Fruit fly (Drosophila melanogaster) whole organism, embryonic: ENCODE measurements around the gene CG9837.

ENCODE experiments used
- Atf3 ChIP-seq: fragments of 200-800 bp; sonication (Bioruptor generic); optimal IDR thresholded peaks from 3 replicates; lab custom pipeline; 2016; ENCODE audit warnings: missing biosample characterization, missing genetic modification characterization
- CG12104 ChIP-seq: fragments of 200-800 bp; sonication (Bioruptor generic); optimal IDR thresholded peaks from 3 replicates; lab custom pipeline; 2016; ENCODE audit warnings: missing biosample characterization, missing genetic modification characterization
- CG12942 ChIP-seq: fragments of 200-800 bp; sonication (Bioruptor generic); optimal IDR thresholded peaks from 3 replicates; lab custom pipeline; 2016; ENCODE audit warnings: missing biosample characterization, missing genetic modification characterization
- CG15514 ChIP-seq: fragments of 200-800 bp; sonication (Bioruptor generic); optimal IDR thresholded peaks from 3 replicates; lab custom pipeline; 2017; ENCODE audit warnings: missing biosample characterization, missing genetic modification characterization, mild to moderate bottlenecking, moderate library complexity, missing genetic modification reagents
- CG1603 ChIP-seq: fragments of 200-800 bp; sonication (Bioruptor generic); optimal IDR thresholded peaks from 2 replicates; lab custom pipeline; 2019; ENCODE audit warnings: missing biosample characterization, mild to moderate bottlenecking, missing genetic modification characterization, moderate library complexity
- CG17612 ChIP-seq: fragments of 200-800 bp; sonication (Bioruptor generic); IDR thresholded peaks from 2 replicates; pipeline ENCODE4 v1.3.6; 2022; ENCODE audit warnings: missing biosample characterization, missing genetic modification characterization
- CG18011 ChIP-seq: fragments of 200-800 bp; sonication (Bioruptor generic); optimal IDR thresholded peaks from 2 replicates; lab custom pipeline; 2017; ENCODE audit warnings: missing biosample characterization, missing genetic modification characterization, mild to moderate bottlenecking, moderate library complexity, missing genotype
- CG18619 ChIP-seq: fragments of 200-800 bp; sonication (Bioruptor generic); optimal IDR thresholded peaks from 3 replicates; lab custom pipeline; 2017; ENCODE audit warnings: missing biosample characterization, mild to moderate bottlenecking, missing genetic modification characterization
- CG2120 ChIP-seq: fragments of 200-800 bp; sonication (Bioruptor generic); optimal IDR thresholded peaks from 3 replicates; lab custom pipeline; 2016; ENCODE audit warnings: missing biosample characterization, missing genetic modification characterization
- CG2875 ChIP-seq: fragments of 200-800 bp; sonication (Bioruptor generic); optimal IDR thresholded peaks from 2 replicates; lab custom pipeline; 2017; ENCODE audit warnings: missing biosample characterization, mild to moderate bottlenecking, missing genetic modification characterization, missing genetic modification reagents
- CG30020 ChIP-seq: fragments of 200-800 bp; optimal IDR thresholded peaks from 2 replicates; lab custom pipeline; 2019; ENCODE audit warnings: missing biosample characterization, mild to moderate bottlenecking, missing genetic modification characterization, moderate library complexity
- CG3726 ChIP-seq: fragments of 200-800 bp; sonication (Bioruptor generic); IDR thresholded peaks from 3 replicates; pipeline ENCODE4, ENCODE4 v1.3.6; 2022; ENCODE audit warnings: missing biosample characterization, missing genetic modification characterization
- CG4730 ChIP-seq: fragments of 200-800 bp; sonication (Bioruptor generic); IDR thresholded peaks from 2 replicates; pipeline ENCODE4 v1.3.6; 2022; ENCODE audit warnings: missing biosample characterization, missing genetic modification characterization
- CG6854 ChIP-seq: fragments of 200-800 bp; sonication (Bioruptor generic); optimal IDR thresholded peaks from 3 replicates; lab custom pipeline; 2017; ENCODE audit warnings: missing biosample characterization, mild to moderate bottlenecking, missing genetic modification characterization
- CG7745 ChIP-seq: fragments of 200-800 bp; sonication (Bioruptor generic); optimal IDR thresholded peaks from 2 replicates; lab custom pipeline; 2018; ENCODE audit warnings: missing biosample characterization, mild to moderate bottlenecking, missing genetic modification characterization, moderate library complexity
- CG7928 ChIP-seq: fragments of 200-800 bp; sonication (Bioruptor generic); optimal IDR thresholded peaks from 2 replicates; lab custom pipeline; 2017; ENCODE audit warnings: missing biosample characterization, mild to moderate bottlenecking, missing genetic modification characterization
- CG7987 ChIP-seq: fragments of 200-800 bp; sonication (Bioruptor generic); optimal IDR thresholded peaks from 2 replicates; lab custom pipeline; 2018; ENCODE audit warnings: missing biosample characterization, mild to moderate bottlenecking, missing genetic modification characterization, moderate library complexity
- CG8924 ChIP-seq: fragments of 200-800 bp; optimal IDR thresholded peaks from 3 replicates; lab custom pipeline; 2019; ENCODE audit warnings: missing biosample characterization, mild to moderate bottlenecking, missing genetic modification characterization, moderate library complexity
- Dek ChIP-seq: fragments of 200-800 bp; sonication (Bioruptor generic); optimal IDR thresholded peaks from 3 replicates; lab custom pipeline; 2019; ENCODE audit warnings: missing biosample characterization, mild to moderate bottlenecking, missing genetic modification characterization, moderate library complexity
- E2f2 ChIP-seq: fragments of 200-800 bp; sonication (Bioruptor generic); IDR thresholded peaks from 2 replicates; pipeline ENCODE4 v1.3.6; 2022; ENCODE audit warnings: missing biosample characterization, missing genetic modification characterization
- Gsc ChIP-seq: fragments of 200-800 bp; sonication (Bioruptor generic); IDR thresholded peaks from 2 replicates; pipeline ENCODE4 v1.3.6; 2022; ENCODE audit warnings: missing biosample characterization, missing genetic modification characterization
- H15 ChIP-seq: fragments of 200-800 bp; sonication (Bioruptor generic); IDR thresholded peaks from 3 replicates; pipeline ENCODE4 v1.3.6; 2022; ENCODE audit warnings: missing biosample characterization, missing genetic modification characterization
- HLHmδ ChIP-seq: fragments of 200-800 bp; sonication (Bioruptor generic); optimal IDR thresholded peaks from 2 replicates; lab custom pipeline; 2018; ENCODE audit warnings: missing biosample characterization, mild to moderate bottlenecking, missing genetic modification characterization, moderate library complexity
- Hey ChIP-seq: fragments of 200-800 bp; sonication (Bioruptor generic); optimal IDR thresholded peaks from 3 replicates; lab custom pipeline; 2018; ENCODE audit warnings: missing biosample characterization, mild to moderate bottlenecking, missing genetic modification characterization
- Hmr ChIP-seq: fragments of 200-800 bp; sonication (Bioruptor generic); optimal IDR thresholded peaks from 3 replicates; lab custom pipeline; 2017; ENCODE audit warnings: mild to moderate bottlenecking, missing biosample characterization, missing genetic modification reagents, missing genetic modification characterization
- Kr ChIP-seq: fragments of 200-800 bp; sonication (Bioruptor generic); optimal IDR thresholded peaks from 2 replicates; lab custom pipeline; 2017; ENCODE audit warnings: missing biosample characterization, mild to moderate bottlenecking, missing genetic modification characterization
- Lim3 ChIP-seq: fragments of 200-800 bp; sonication (Bioruptor generic); IDR thresholded peaks from 2 replicates; pipeline ENCODE4 v1.3.6; 2022; ENCODE audit warnings: missing biosample characterization, missing genetic modification characterization
- Nf-YC ChIP-seq: fragments of 200-800 bp; optimal IDR thresholded peaks from 3 replicates; lab custom pipeline; 2019; ENCODE audit warnings: missing biosample characterization, mild to moderate bottlenecking, missing genetic modification characterization, moderate library complexity
- Six4 ChIP-seq: fragments of 200-800 bp; sonication (Bioruptor generic); optimal IDR thresholded peaks from 2 replicates; lab custom pipeline; 2016; ENCODE audit warnings: missing biosample characterization, missing genetic modification characterization
- Sry-β ChIP-seq: fragments of 200-800 bp; sonication (Bioruptor generic); optimal IDR thresholded peaks from 2 replicates; lab custom pipeline; 2018; ENCODE audit warnings: missing biosample characterization, mild to moderate bottlenecking, missing genetic modification characterization, moderate library complexity
- Xrp1 ChIP-seq: fragments of 200-800 bp; sonication (Bioruptor generic); IDR thresholded peaks from 2 replicates; pipeline ENCODE4 v1.3.6; 2022; ENCODE audit warnings: missing biosample characterization, missing genetic modification characterization
- abd-A ChIP-seq: fragments of 200-800 bp; sonication (Bioruptor generic); optimal IDR thresholded peaks from 3 replicates; lab custom pipeline; 2019; ENCODE audit warnings: missing biosample characterization, mild to moderate bottlenecking, missing genetic modification characterization, moderate library complexity
- amos ChIP-seq: fragments of 200-800 bp; sonication (Bioruptor generic); IDR thresholded peaks from 2 replicates; pipeline ENCODE4 v1.3.6; 2022; ENCODE audit warnings: missing biosample characterization, missing genetic modification characterization; ENCODE audit not compliant: partially characterized antibody
- br ChIP-seq: fragments of >200 bp; optimal IDR thresholded peaks from 2 replicates; lab custom pipeline; 2017
- chinmo ChIP-seq: fragments of 200-800 bp; sonication (Bioruptor generic); IDR thresholded peaks from 4 replicates; pipeline ENCODE4 v1.3.6; 2022; ENCODE audit warnings: missing biosample characterization, missing genetic modification characterization; ENCODE audit not compliant: partially characterized antibody
- dm ChIP-seq: fragments of 200-800 bp; sonication (Bioruptor generic); optimal IDR thresholded peaks from 3 replicates; lab custom pipeline; 2016; ENCODE audit warnings: missing biosample characterization, missing genetic modification characterization
- dmrt99B ChIP-seq: fragments of 200-800 bp; sonication (Bioruptor generic); optimal IDR thresholded peaks from 2 replicates; lab custom pipeline; 2018; ENCODE audit warnings: missing biosample characterization, mild to moderate bottlenecking, missing genetic modification characterization, moderate library complexity
- dpn ChIP-seq, 2 experiments: fragments of 200-800 bp; sonication (Bioruptor generic); optimal IDR thresholded peaks; 3 replicates each; lab custom pipeline; 2016; ENCODE audit warnings: missing biosample characterization in 2 of 2, missing genetic modification characterization in 2 of 2
- gcm2 ChIP-seq: fragments of 200-800 bp; sonication (Bioruptor generic); optimal IDR thresholded peaks from 2 replicates; lab custom pipeline; 2016; ENCODE audit warnings: missing biosample characterization, missing genetic modification characterization
- lab ChIP-seq: fragments of 200-800 bp; sonication (Bioruptor generic); optimal IDR thresholded peaks from 3 replicates; lab custom pipeline; 2017; ENCODE audit warnings: missing biosample characterization, missing genetic modification characterization, mild to moderate bottlenecking, moderate library complexity, missing genetic modification reagents
- lola ChIP-seq, 3 experiments: fragments of >200 bp in 2 of 3; fragments of 200-800 bp in 1 of 3; sonication (Bioruptor generic) in 1 of 3; optimal IDR thresholded peaks; 2 replicates each; lab custom pipeline; 2017 to 2019; ENCODE audit warnings: missing biosample characterization in 3 of 3, missing genetic modification characterization in 3 of 3, mild to moderate bottlenecking in 1 of 3, moderate library complexity in 1 of 3
- luna ChIP-seq: fragments of 200-800 bp; sonication (Bioruptor generic); optimal IDR thresholded peaks from 2 replicates; lab custom pipeline; 2016; ENCODE audit warnings: missing biosample characterization, missing genetic modification characterization
- nau ChIP-seq: fragments of 200-800 bp; sonication (Bioruptor generic); optimal IDR thresholded peaks from 3 replicates; lab custom pipeline; 2017; ENCODE audit warnings: missing biosample characterization, mild to moderate bottlenecking, missing genetic modification characterization, missing genetic modification reagents
- nerfin-2 ChIP-seq: fragments of 200-800 bp; sonication (Bioruptor generic); IDR thresholded peaks from 2 replicates; pipeline ENCODE4 v1.3.6; 2022; ENCODE audit warnings: missing biosample characterization, missing genetic modification characterization; ENCODE audit not compliant: partially characterized antibody
- nmo ChIP-seq: fragments of 200-800 bp; sonication (Bioruptor generic); optimal IDR thresholded peaks from 2 replicates; lab custom pipeline; 2018; ENCODE audit warnings: missing biosample characterization, mild to moderate bottlenecking, missing genetic modification characterization, moderate library complexity
- p53 ChIP-seq: fragments of 200-800 bp; sonication (Bioruptor generic); optimal IDR thresholded peaks from 2 replicates; lab custom pipeline; 2016; ENCODE audit warnings: missing biosample characterization, missing genetic modification characterization
- ro ChIP-seq: fragments of 200-800 bp; sonication (Bioruptor generic); IDR thresholded peaks from 2 replicates; pipeline ENCODE4 v1.3.6; 2022; ENCODE audit warnings: missing biosample characterization, missing genetic modification characterization
- slp2 ChIP-seq: fragments of 200-800 bp; sonication (Bioruptor generic); optimal IDR thresholded peaks from 2 replicates; lab custom pipeline; 2016; ENCODE audit warnings: missing biosample characterization, missing genetic modification characterization
- tin ChIP-seq: fragments of 200-800 bp; sonication (Bioruptor generic); optimal IDR thresholded peaks from 3 replicates; lab custom pipeline; 2016; ENCODE audit warnings: missing biosample characterization, missing genetic modification characterization
- unc-4 ChIP-seq: fragments of 200-800 bp; sonication (Bioruptor generic); IDR thresholded peaks from 2 replicates; pipeline ENCODE4 v1.3.6; 2022; ENCODE audit warnings: missing biosample characterization, missing genetic modification characterization; ENCODE audit not compliant: partially characterized antibody

The CG9837 gene

dm6 chr3R:8819551-8820057 lies 6.2 kb upstream of the CG9837 start (continued):
- TF ChIP-seq tin (no peak), dmrt99B (tag; lab: Kevin White, UChicago) (no peak), Xrp1 (GFP tag; lab: Robert Waterston, UW) (peak; percentile 53), dpn (GFP tag; optimal IDR thresholded peaks at IDR 0.05; lab: Kevin White, UChicago) (no peak), unc-4 (no peak), CG8924 (tag; lab: Kevin White, UChicago) (no peak), CG30020 (tag; lab: Kevin White, UChicago) (no peak), Sry-β (GFP tag; lab: Kevin White, UChicago) (no peak), lola (GFP tag; optimal IDR thresholded peaks at IDR 0.05; lab: Kevin White, UChicago) (peak in 1 of 3 experiments; percentile 10), CG1603 (tag; lab: Kevin White, UChicago) (peak; percentile 44), dm (GFP tag; lab: Kevin White, UChicago) (no peak), Hmr (GFP tag; lab: Kevin White, UChicago) (peak; percentile 48), Nf-YC (tag; lab: Kevin White, UChicago) (no peak), CG7987 (GFP tag; lab: Kevin White, UChicago) (peak; percentile 8), Dek (no peak), chinmo (peak; percentile 63; the same call in 1 of the 4 replicates), Gsc (no peak), nerfin-2 (GFP tag; lab: Robert Waterston, UW) (no peak), nmo (no peak), Atf3 (no peak), gcm2 (GFP tag; lab: Kevin White, UChicago) (peak; percentile 26), nau (GFP tag; lab: Kevin White, UChicago) (peak; percentile 20), ro (GFP tag; lab: Robert Waterston, UW) (no peak), luna (no peak), CG6854 (GFP tag; lab: Kevin White, UChicago) (no peak), Six4 (GFP tag; lab: Kevin White, UChicago) (no peak), CG12104 (no peak), CG17612 (no peak), HLHmδ (GFP tag; lab: Kevin White, UChicago) (no peak), Lim3 (GFP tag; lab: Robert Waterston, UW) (no peak), CG3726 (GFP tag; lab: Robert Waterston, UW) (no peak), Hey (no peak), abd-A (tag; lab: Kevin White, UChicago) (peak; percentile 26), Kr (no peak), lab (GFP tag; lab: Kevin White, UChicago) (peak; percentile 66), p53 (GFP tag; lab: Kevin White, UChicago) (no peak), CG12942 (GFP tag; lab: Kevin White, UChicago) (no peak), br (lab: Kevin White, UChicago) (no peak), E2f2 (GFP tag; lab: Robert Waterston, UW) (peak; percentile 19; the same call in 1 of the 2 replicates), CG7928 (GFP tag; lab: Kevin White, UChicago) (no peak), amos (GFP tag; lab: Robert Waterston, UW) (no peak; the same call in 1 of the 2 replicates), CG15514 (GFP tag; lab: Kevin White, UChicago) (peak; percentile 41), slp2 (GFP tag; lab: Kevin White, UChicago) (no peak), CG7745 (no peak), CG18011 (GFP tag; lab: Kevin White, UChicago) (peak; percentile 3), CG4730 (GFP tag; lab: Robert Waterston, UW) (no peak), CG2120 (GFP tag; lab: Kevin White, UChicago) (no peak), CG2875 (GFP tag; lab: Kevin White, UChicago) (peak; percentile 5), CG18619 (GFP tag; lab: Kevin White, UChicago) (no peak), H15 (GFP tag; lab: Robert Waterston, UW) (no peak)
